Fruit fly (Drosophila melanogaster) whole organism, pupa: Measurements from ENCODE around the gene Ance-3.

ENCODE experiments used
- CG10348 ChIP-seq: fragments of 200-800 bp; sonication (Bioruptor generic); IDR thresholded peaks from 2 replicates; pipeline ENCODE4 v1.3.6; 2022; ENCODE audit warnings: missing biosample characterization, missing genetic modification characterization
- CG12605 ChIP-seq: fragments of 200-800 bp; sonication (Bioruptor generic); IDR thresholded peaks from 2 replicates; pipeline ENCODE4 v1.3.6; 2022; ENCODE audit warnings: missing biosample characterization, missing genetic modification characterization
- CG13204 ChIP-seq: fragments of 200-800 bp; sonication (Bioruptor generic); optimal IDR thresholded peaks from 2 replicates; lab custom pipeline; 2018; ENCODE audit warnings: missing biosample characterization, mild to moderate bottlenecking, missing genetic modification characterization, moderate library complexity
- CG14655 ChIP-seq: fragments of 200-800 bp; sonication (Bioruptor generic); optimal IDR thresholded peaks from 3 replicates; lab custom pipeline; 2017; ENCODE audit warnings: mild to moderate bottlenecking, missing biosample characterization, missing genetic modification reagents, missing genetic modification characterization
- CG15710 ChIP-seq: fragments of 200-800 bp; sonication (Bioruptor generic); optimal IDR thresholded peaks from 2 replicates; lab custom pipeline; 2018; ENCODE audit warnings: missing biosample characterization, mild to moderate bottlenecking, missing genetic modification characterization, moderate library complexity
- CG17806 ChIP-seq: fragments of 200-800 bp; sonication (Bioruptor generic); optimal IDR thresholded peaks from 2 replicates; lab custom pipeline; 2018; ENCODE audit warnings: missing biosample characterization, mild to moderate bottlenecking, missing genetic modification characterization, moderate library complexity
- CG32121 ChIP-seq: fragments of 200-800 bp; sonication (Bioruptor generic); IDR thresholded peaks from 2 replicates; pipeline ENCODE4 v1.3.6; 2022; ENCODE audit warnings: missing biosample characterization, missing genetic modification characterization
- CG34367 ChIP-seq: fragments of 200-800 bp; sonication (Bioruptor generic); optimal IDR thresholded peaks from 2 replicates; lab custom pipeline; 2018; ENCODE audit warnings: missing biosample characterization, mild to moderate bottlenecking, missing genetic modification characterization
- CG4496 ChIP-seq: fragments of 200-800 bp; sonication (Bioruptor generic); IDR thresholded peaks from 3 replicates; pipeline ENCODE4 v1.3.6; 2022; ENCODE audit warnings: missing biosample characterization, missing genetic modification characterization
- CG8159 ChIP-seq: fragments of 200-800 bp; sonication (Bioruptor generic); optimal IDR thresholded peaks from 3 replicates; lab custom pipeline; 2018; ENCODE audit warnings: missing biosample characterization, mild to moderate bottlenecking, missing genetic modification characterization, moderate library complexity
- CG8301 ChIP-seq: fragments of 200-800 bp; sonication (Bioruptor generic); optimal IDR thresholded peaks from 2 replicates; lab custom pipeline; 2018; ENCODE audit warnings: missing biosample characterization, mild to moderate bottlenecking, missing genetic modification characterization
- CG9948 ChIP-seq: fragments of 200-800 bp; sonication (Bioruptor generic); optimal IDR thresholded peaks from 2 replicates; lab custom pipeline; 2018; ENCODE audit warnings: missing biosample characterization, mild to moderate bottlenecking, missing genetic modification characterization, moderate library complexity
- D1 ChIP-seq: fragments of 200-800 bp; sonication (Bioruptor generic); optimal IDR thresholded peaks from 2 replicates; lab custom pipeline; 2018; ENCODE audit warnings: missing biosample characterization, mild to moderate bottlenecking, missing genetic modification characterization, moderate library complexity
- EcR ChIP-seq: fragments of 200-800 bp; sonication (Bioruptor generic); optimal IDR thresholded peaks from 3 replicates; lab custom pipeline; 2019; ENCODE audit warnings: missing biosample characterization, missing genetic modification characterization, mild to moderate bottlenecking, moderate library complexity, missing genetic modification reagents
- Ets98B ChIP-seq: fragments of 200-800 bp; sonication (Bioruptor generic); IDR thresholded peaks from 2 replicates; pipeline ENCODE4 v1.3.6; 2022; ENCODE audit warnings: missing biosample characterization, missing genetic modification characterization
- Pif1A ChIP-seq: fragments of 200-800 bp; sonication (Bioruptor generic); optimal IDR thresholded peaks from 3 replicates; lab custom pipeline; 2016; ENCODE audit warnings: missing biosample characterization, missing genetic modification characterization
- Pif1B ChIP-seq: fragments of 200-800 bp; sonication (Bioruptor generic); optimal IDR thresholded peaks from 3 replicates; lab custom pipeline; 2016; ENCODE audit warnings: missing biosample characterization, missing genetic modification characterization
- Snoo ChIP-seq: fragments of 200-800 bp; sonication (Bioruptor generic); optimal IDR thresholded peaks from 3 replicates; lab custom pipeline; 2017; ENCODE audit warnings: missing biosample characterization, mild to moderate bottlenecking, missing genetic modification characterization, inconsistent platforms
- fd96Ca ChIP-seq: fragments of 200-800 bp; sonication (Bioruptor generic); IDR thresholded peaks from 3 replicates; pipeline ENCODE4 v1.3.6; 2022; ENCODE audit warnings: missing biosample characterization, missing genetic modification characterization
- gl ChIP-seq: fragments of 200-800 bp; sonication (Bioruptor generic); optimal IDR thresholded peaks from 2 replicates; lab custom pipeline; 2018; ENCODE audit warnings: missing biosample characterization, mild to moderate bottlenecking, missing genetic modification characterization
- rn ChIP-seq: fragments of 200-800 bp; sonication (Bioruptor generic); IDR thresholded peaks from 2 replicates; pipeline ENCODE4 v1.3.6; 2022; ENCODE audit warnings: missing biosample characterization, missing genetic modification characterization

Gene Ance-3

dm6 chr2L:13931318-13931717 is 16.8 kb downstream of the Ance-3 start, which contains the start of gene CG42711:
CG42711 (minus strand) TSS chr2L:13931362.
- TF ChIP-seq CG4496 (peak; percentile 63; the same call in 2 of the 3 replicates), gl (no peak), CG12605 (GFP tag; lab: Robert Waterston, UW) (peak; percentile 45; the same call in 1 of the 2 replicates), CG15710 (tag; lab: Kevin White, UChicago) (no peak), Snoo (tag; lab: Kevin White, UChicago) (no peak), CG10348 (GFP tag; lab: Robert Waterston, UW) (no peak), CG14655 (GFP tag; lab: Kevin White, UChicago) (no peak), CG8159 (tag; lab: Kevin White, UChicago) (peak; percentile 52), Ets98B (GFP tag; lab: Robert Waterston, UW) (peak; percentile 75; the same call in 1 of the 2 replicates), CG32121 (GFP tag; lab: Robert Waterston, UW) (peak; percentile 71), Pif1A (no peak), rn (GFP tag; lab: Robert Waterston, UW) (no peak)
- TF ChIP-seq, all 21 proteins: peak for 5

- no peak for TF ChIP-seq CG14655 (GFP tag; lab: Kevin White, UChicago)
- peak; percentile 84 for TF ChIP-seq CG4496
- TF ChIP-seq EcR (GFP tag; lab: Kevin White, UChicago) = no peak
- TF ChIP-seq Ets98B (GFP tag; lab: Robert Waterston, UW) = peak; percentile 6; the same call in 1 of the 2 replicates
- no peak for TF ChIP-seq CG8159 (tag; lab: Kevin White, UChicago)
- TF ChIP-seq Pif1B (GFP tag; lab: Kevin White, UChicago) = no peak
- no peak for TF ChIP-seq rn (GFP tag; lab: Robert Waterston, UW)
These were observed 20.1 kb downstream of the Ance-3 start, which contains the start of gene Vajk2 for dm6 chr2L:13934542-13935065. Vajk2 (minus strand) TSS chr2L:13934692.

- TF ChIP-seq Pif1B (GFP tag; lab: Kevin White, UChicago) (no peak), CG4496 (peak; percentile 75)
These were observed 33.0 kb downstream of the Ance-3 start, which contains the start of gene Vajk3 for dm6 chr2L:13947476-13947875. Vajk3 (minus strand) TSS chr2L:13947476.

dm6 chr2L:13949789-13950188 is 35.3 kb downstream of the Ance-3 start:
- TF ChIP-seq rn (GFP tag; lab: Robert Waterston, UW) (no peak), CG9948 (no peak), Pif1B (GFP tag; lab: Kevin White, UChicago) (no peak), CG15710 (tag; lab: Kevin White, UChicago) (no peak), fd96Ca (GFP tag; lab: Robert Waterston, UW) (no peak), CG10348 (GFP tag; lab: Robert Waterston, UW) (no peak)

- TF ChIP-seq CG34367 (tag; lab: Kevin White, UChicago) (peak; percentile 92), gl (peak; percentile 85), CG4496 (peak; percentile 98), CG14655 (GFP tag; lab: Kevin White, UChicago) (peak; percentile 96), EcR (GFP tag; lab: Kevin White, UChicago) (peak; percentile 85), Pif1A (peak; percentile 90), fd96Ca (GFP tag; lab: Robert Waterston, UW) (peak; percentile 98), CG9948 (peak; percentile 91), CG32121 (GFP tag; lab: Robert Waterston, UW) (peak; percentile 97), CG17806 (peak; percentile 92), CG13204 (GFP tag; lab: Kevin White, UChicago) (peak; percentile 78), CG8159 (tag; lab: Kevin White, UChicago) (peak; percentile 90), Snoo (tag; lab: Kevin White, UChicago) (peak; percentile 97), CG12605 (GFP tag; lab: Robert Waterston, UW) (peak; percentile 94), Ets98B (GFP tag; lab: Robert Waterston, UW) (peak; percentile 96), CG8301 (tag; lab: Kevin White, UChicago) (peak; percentile 96), CG15710 (tag; lab: Kevin White, UChicago) (peak; percentile 93), D1 (tag; lab: Kevin White, UChicago) (peak; percentile 59), rn (GFP tag; lab: Robert Waterston, UW) (peak; percentile 91), Pif1B (GFP tag; lab: Kevin White, UChicago) (peak; percentile 94), CG10348 (GFP tag; lab: Robert Waterston, UW) (peak; percentile 79)
These were observed 41.2 kb downstream of the Ance-3 start for dm6 chr2L:13955775-13956174.

dm6 chr2L:13957239-13957638 is 42.7 kb downstream of the Ance-3 start, which contains the start of gene NimA:
NimA (plus strand) TSS chr2L:13957539.
- TF ChIP-seq CG8159 (tag; lab: Kevin White, UChicago) (no peak), EcR (GFP tag; lab: Kevin White, UChicago) (no peak), fd96Ca (GFP tag; lab: Robert Waterston, UW) (no peak), CG10348 (GFP tag; lab: Robert Waterston, UW) (no peak), CG9948 (no peak)
- TF ChIP-seq, all 21 proteins: peak for 0

- TF ChIP-seq CG34367 (tag; lab: Kevin White, UChicago) (no peak), CG32121 (GFP tag; lab: Robert Waterston, UW) (no peak), Ets98B (GFP tag; lab: Robert Waterston, UW) (no peak), CG8159 (tag; lab: Kevin White, UChicago) (no peak), D1 (tag; lab: Kevin White, UChicago) (no peak), CG17806 (no peak)
These were observed 45.9 kb downstream of the Ance-3 start for dm6 chr2L:13960399-13960798.
